Worm (Caenorhabditis elegans) whole organism, young adult: Measurements from ENCODE around the gene cyp-34A9.
A peak's percentile ranks its signal among the peaks of the same experiment; 100 is the strongest.

Experiments used
- F37B4.10 ChIP-seq: fragments of 200-800 bp; sonication (Bioruptor generic); IDR thresholded peaks from 2 replicates; pipeline ENCODE4 v1.3.6; 2022; ENCODE audit warnings: missing genetic modification characterization, missing compliant biosample characterization
- bed-1 ChIP-seq: fragments of 200-800 bp; sonication (Bioruptor generic); IDR thresholded peaks from 2 replicates; pipeline ENCODE4 v1.3.6; 2022; ENCODE audit warnings: missing genetic modification reagents, missing genetic modification characterization, missing compliant biosample characterization
- dpl-1 ChIP-seq: fragments of 150-350 bp; optimal IDR thresholded peaks from 2 replicates; lab custom pipeline; 2014; ENCODE audit warnings: missing biosample characterization, missing genetic modification reagents, missing genetic modification characterization
- efl-1 ChIP-seq: fragments of 150-350 bp; optimal IDR thresholded peaks from 2 replicates; lab custom pipeline; 2014; ENCODE audit warnings: missing biosample characterization, missing genetic modification reagents, missing genetic modification characterization
- lag-1 ChIP-seq: fragments of 200-800 bp; sonication (Bioruptor generic); IDR thresholded peaks from 2 replicates; pipeline ENCODE4 v1.3.6; 2022; ENCODE audit warnings: missing genetic modification reagents, missing genetic modification characterization, missing compliant biosample characterization
- lin-26 ChIP-seq: fragments of 200-800 bp; sonication (Bioruptor generic); IDR thresholded peaks from 2 replicates; pipeline ENCODE4 v1.3.6; 2022; ENCODE audit warnings: missing genetic modification reagents, missing genetic modification characterization, missing compliant biosample characterization
- pha-4 ChIP-seq: fragments of 150-350 bp; sonication (generic microtip); optimal IDR thresholded peaks from 2 replicates; lab custom pipeline; 2014; ENCODE audit warnings: missing biosample characterization, missing genetic modification reagents, missing genetic modification characterization
- unc-62 ChIP-seq: fragments of 150-350 bp; optimal IDR thresholded peaks from 2 replicates; lab custom pipeline; 2014; ENCODE audit warnings: missing biosample characterization, missing genetic modification reagents, missing genetic modification characterization

DNA sequence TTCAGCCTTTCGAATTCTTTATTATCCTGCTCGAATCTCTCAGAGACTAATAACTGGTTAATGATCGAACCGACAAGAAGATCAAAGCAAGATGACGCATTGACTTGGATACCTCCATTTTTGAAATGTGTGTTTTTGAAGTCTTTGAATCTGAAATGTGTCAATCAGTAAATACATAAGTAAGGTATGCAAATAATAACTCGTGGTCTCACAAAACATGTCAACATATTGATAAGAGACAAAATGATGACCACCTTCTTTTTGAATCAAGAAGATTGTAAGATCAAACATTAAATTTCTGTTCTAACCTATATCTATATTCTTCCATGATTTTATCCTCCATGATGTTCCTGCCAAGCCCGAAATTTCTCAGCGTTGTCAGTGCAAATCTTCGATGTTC is 676 bp downstream of the cyp-34A9 start:
- TF ChIP-seq efl-1 (GFP tag; lab: Kevin White, UChicago) (no peak), lin-26 (GFP tag; lab: Robert Waterston, UW) (no peak), pha-4 (tag; lab: Kevin White, UChicago) (no peak), lag-1 (GFP tag; lab: Robert Waterston, UW) (no peak), unc-62 (GFP tag; lab: Kevin White, UChicago) (peak; percentile 50), dpl-1 (GFP tag; lab: Kevin White, UChicago) (no peak), F37B4.10 (no peak), bed-1 (GFP tag; lab: Robert Waterston, UW) (no peak)
